Fruit fly (Drosophila melanogaster) whole organism, larva: ENCODE results near the gene btv.

Experiments used
- noc ChIP-seq: fragments of 200-800 bp; sonication (Bioruptor generic); optimal IDR thresholded peaks from 3 replicates; lab custom pipeline; 2019; ENCODE audit warnings: missing biosample characterization, mild to moderate bottlenecking, missing genetic modification characterization, moderate library complexity

Gene btv

dm6 chr2L:17963071-17963567 is 19.2 kb downstream of the btv start, which contains the start of gene CG5674:
CG5674 (plus strand) TSS chr2L:17963379.
- no peak for TF ChIP-seq noc (tag; lab: Kevin White, UChicago)

dm6 chr2L:17960214-17960613 is 22.1 kb downstream of the btv start:
- TF ChIP-seq noc (tag; lab: Kevin White, UChicago) = no peak

- no peak for TF ChIP-seq noc (tag; lab: Kevin White, UChicago)
Measured at dm6 chr2L:17958306-17958705, 24.0 kb downstream of the btv start.

dm6 chr2L:17921527-17921926 is 60.7 kb downstream of the btv start:
- TF ChIP-seq noc (tag; lab: Kevin White, UChicago) = no peak

dm6 chr2L:17914923-17915322 is 67.3 kb downstream of the btv start, which contains the start of gene CG43271:
CG43271 (minus strand) TSS chr2L:17915023.
- TF ChIP-seq noc (tag; lab: Kevin White, UChicago) = no peak
